Fruit fly (Drosophila melanogaster) whole organism, embryonic: Measurements from ENCODE around the gene CG3032.

Source experiments
- Abd-B ChIP-seq: fragments of 200-800 bp; sonication (Bioruptor generic); optimal IDR thresholded peaks from 2 replicates; lab custom pipeline; 2018; ENCODE audit warnings: missing biosample characterization, mild to moderate bottlenecking, missing genetic modification characterization, moderate library complexity
- Bteb2 ChIP-seq: fragments of 200-800 bp; sonication (Bioruptor generic); optimal IDR thresholded peaks from 2 replicates; lab custom pipeline; 2016; ENCODE audit warnings: missing biosample characterization, missing genetic modification characterization
- CG10147 ChIP-seq: fragments of 200-800 bp; sonication (Bioruptor generic); optimal IDR thresholded peaks from 2 replicates; lab custom pipeline; 2019; ENCODE audit warnings: missing biosample characterization, mild to moderate bottlenecking, missing genetic modification characterization, moderate library complexity
- CG10431 ChIP-seq: fragments of 200-800 bp; sonication (Bioruptor generic); optimal IDR thresholded peaks from 3 replicates; lab custom pipeline; 2018; ENCODE audit warnings: missing biosample characterization, mild to moderate bottlenecking, missing genetic modification characterization
- CG11085 ChIP-seq: fragments of 200-800 bp; sonication (Bioruptor generic); IDR thresholded peaks from 2 replicates; pipeline ENCODE4 v1.3.6; 2022; ENCODE audit warnings: missing biosample characterization, missing genetic modification characterization
- CG12942 ChIP-seq: fragments of 200-800 bp; sonication (Bioruptor generic); optimal IDR thresholded peaks from 3 replicates; lab custom pipeline; 2016; ENCODE audit warnings: missing biosample characterization, missing genetic modification characterization
- CG13287 ChIP-seq: fragments of 200-800 bp; sonication (Bioruptor generic); IDR thresholded peaks from 2 replicates; pipeline ENCODE4 v1.3.6; 2022; ENCODE audit warnings: missing biosample characterization, missing genetic modification characterization; ENCODE audit not compliant: partially characterized antibody
- CG14014 ChIP-seq: fragments of 200-800 bp; sonication (Bioruptor generic); IDR thresholded peaks from 2 replicates; pipeline ENCODE4 v1.3.6; 2022; ENCODE audit warnings: missing biosample characterization, missing genetic modification characterization
- CG14860 ChIP-seq: fragments of 200-800 bp; sonication (Bioruptor generic); IDR thresholded peaks from 3 replicates; pipeline ENCODE4 v1.3.6; 2022; ENCODE audit warnings: missing biosample characterization, missing genetic modification characterization; ENCODE audit not compliant: partially characterized antibody
- CG17328 ChIP-seq: fragments of 200-800 bp; sonication (Bioruptor generic); IDR thresholded peaks from 2 replicates; pipeline ENCODE4 v1.3.6; 2022; ENCODE audit warnings: missing biosample characterization, missing genetic modification characterization
- CG17829 ChIP-seq: fragments of 200-800 bp; optimal IDR thresholded peaks from 2 replicates; lab custom pipeline; 2019; ENCODE audit warnings: missing biosample characterization, mild to moderate bottlenecking, missing genetic modification characterization, moderate library complexity
- CG2120 ChIP-seq: fragments of 200-800 bp; sonication (Bioruptor generic); optimal IDR thresholded peaks from 3 replicates; lab custom pipeline; 2016; ENCODE audit warnings: missing biosample characterization, missing genetic modification characterization
- CG34224 ChIP-seq: fragments of 200-800 bp; sonication (Bioruptor generic); IDR thresholded peaks from 3 replicates; pipeline ENCODE4 v1.3.6; 2022; ENCODE audit warnings: missing biosample characterization, missing genetic modification characterization; ENCODE audit not compliant: partially characterized antibody
- CG6791 ChIP-seq: fragments of 200-800 bp; sonication (Bioruptor generic); IDR thresholded peaks from 3 replicates; pipeline ENCODE4 v1.3.6; 2022; ENCODE audit warnings: missing biosample characterization, missing genetic modification characterization; ENCODE audit not compliant: partially characterized antibody
- CG7271 ChIP-seq: fragments of 200-800 bp; sonication (Bioruptor generic); optimal IDR thresholded peaks from 2 replicates; lab custom pipeline; 2018; ENCODE audit warnings: missing biosample characterization, mild to moderate bottlenecking, missing genetic modification characterization, moderate library complexity
- CG7987 ChIP-seq: fragments of 200-800 bp; sonication (Bioruptor generic); optimal IDR thresholded peaks from 2 replicates; lab custom pipeline; 2018; ENCODE audit warnings: missing biosample characterization, mild to moderate bottlenecking, missing genetic modification characterization, moderate library complexity
- CG8478 ChIP-seq: fragments of >200 bp; optimal IDR thresholded peaks from 2 replicates; lab custom pipeline; 2018
- CG9817 ChIP-seq: fragments of 200-800 bp; sonication (Bioruptor generic); optimal IDR thresholded peaks from 2 replicates; lab custom pipeline; 2018; ENCODE audit warnings: missing biosample characterization, mild to moderate bottlenecking, missing genetic modification characterization, moderate library complexity
- Chrac-16 ChIP-seq: fragments of 200-800 bp; sonication (Bioruptor generic); optimal IDR thresholded peaks from 3 replicates; lab custom pipeline; 2016; ENCODE audit warnings: missing biosample characterization, missing genetic modification characterization
- CrebB ChIP-seq: fragments of 200-800 bp; sonication (Bioruptor generic); optimal IDR thresholded peaks from 3 replicates; lab custom pipeline; 2018; ENCODE audit warnings: missing biosample characterization, mild to moderate bottlenecking, missing genetic modification characterization
- Dad ChIP-seq: fragments of 200-800 bp; sonication (Bioruptor generic); optimal IDR thresholded peaks from 3 replicates; lab custom pipeline; 2016; ENCODE audit warnings: missing biosample characterization, missing genetic modification characterization
- Gsc ChIP-seq: fragments of 200-800 bp; sonication (Bioruptor generic); IDR thresholded peaks from 2 replicates; pipeline ENCODE4 v1.3.6; 2022; ENCODE audit warnings: missing biosample characterization, missing genetic modification characterization
- H15 ChIP-seq: fragments of 200-800 bp; sonication (Bioruptor generic); IDR thresholded peaks from 3 replicates; pipeline ENCODE4 v1.3.6; 2022; ENCODE audit warnings: missing biosample characterization, missing genetic modification characterization
- HLHmδ ChIP-seq: fragments of 200-800 bp; sonication (Bioruptor generic); optimal IDR thresholded peaks from 2 replicates; lab custom pipeline; 2018; ENCODE audit warnings: missing biosample characterization, mild to moderate bottlenecking, missing genetic modification characterization, moderate library complexity
- HmgZ ChIP-seq: fragments of 200-800 bp; sonication (Bioruptor generic); optimal IDR thresholded peaks from 2 replicates; lab custom pipeline; 2018; ENCODE audit warnings: missing biosample characterization, mild to moderate bottlenecking, missing genetic modification characterization
- Hmx ChIP-seq: fragments of 200-800 bp; sonication (Bioruptor generic); optimal IDR thresholded peaks from 2 replicates; lab custom pipeline; 2016; ENCODE audit warnings: missing biosample characterization, missing genetic modification characterization
- Med ChIP-seq: fragments of 200-800 bp; sonication (Bioruptor generic); peaks from one replicate; lab custom pipeline; 2016; ENCODE audit warnings: missing biosample characterization, missing genetic modification characterization, mild to moderate bottlenecking, inconsistent platforms, moderate library complexity
- NK7.1 ChIP-seq: fragments of 200-800 bp; sonication (Bioruptor generic); optimal IDR thresholded peaks from 3 replicates; lab custom pipeline; 2016; ENCODE audit warnings: missing biosample characterization, missing genetic modification characterization
- Neu2 ChIP-seq: fragments of 200-800 bp; sonication (Bioruptor generic); optimal IDR thresholded peaks from 3 replicates; lab custom pipeline; 2016; ENCODE audit warnings: missing biosample characterization, missing genetic modification characterization, borderline replicate concordance
- Scr ChIP-seq: fragments of 200-800 bp; sonication (Bioruptor generic); IDR thresholded peaks from 2 replicates; pipeline ENCODE4 v1.3.6; 2022; ENCODE audit warnings: missing biosample characterization, missing genetic modification characterization; ENCODE audit not compliant: partially characterized antibody
- Tbp ChIP-seq: fragments of >200 bp; optimal IDR thresholded peaks from 2 replicates; lab custom pipeline; 2018; ENCODE audit warnings: missing biosample characterization, missing genetic modification characterization
- Xbp1 ChIP-seq: fragments of 200-800 bp; sonication (Bioruptor generic); optimal IDR thresholded peaks from 3 replicates; lab custom pipeline; 2016; ENCODE audit warnings: missing biosample characterization, mild to moderate bottlenecking, missing genetic modification characterization
- ab ChIP-seq: fragments of 200-800 bp; sonication (Bioruptor generic); optimal IDR thresholded peaks from 2 replicates; lab custom pipeline; 2016; ENCODE audit warnings: missing biosample characterization, missing genetic modification characterization
- al ChIP-seq: fragments of 200-800 bp; sonication (Bioruptor generic); IDR thresholded peaks from 2 replicates; pipeline ENCODE4 v1.3.6; 2022; ENCODE audit warnings: missing biosample characterization, missing genetic modification characterization
- amos ChIP-seq: fragments of 200-800 bp; sonication (Bioruptor generic); IDR thresholded peaks from 2 replicates; pipeline ENCODE4 v1.3.6; 2022; ENCODE audit warnings: missing biosample characterization, missing genetic modification characterization; ENCODE audit not compliant: partially characterized antibody
- bigmax ChIP-seq: fragments of 200-800 bp; sonication (Bioruptor generic); optimal IDR thresholded peaks from 2 replicates; lab custom pipeline; 2018; ENCODE audit warnings: missing biosample characterization, mild to moderate bottlenecking, missing genetic modification characterization
- chif ChIP-seq, 2 experiments: fragments of 200-800 bp; sonication (Bioruptor generic); optimal IDR thresholded peaks; 3 replicates each; lab custom pipeline; 2016; ENCODE audit warnings: missing biosample characterization in 2 of 2, missing genetic modification characterization in 2 of 2
- dpn ChIP-seq, 2 experiments: fragments of 200-800 bp; sonication (Bioruptor generic); optimal IDR thresholded peaks; 3 replicates each; lab custom pipeline; 2016; ENCODE audit warnings: missing biosample characterization in 2 of 2, missing genetic modification characterization in 2 of 2
- ewg ChIP-seq: fragments of 200-800 bp; sonication (Bioruptor generic); optimal IDR thresholded peaks from 3 replicates; lab custom pipeline; 2017; ENCODE audit warnings: mild to moderate bottlenecking, missing biosample characterization, missing genetic modification reagents, missing genetic modification characterization
- kah ChIP-seq: fragments of 200-800 bp; sonication (Bioruptor generic); optimal IDR thresholded peaks from 2 replicates; lab custom pipeline; 2018; ENCODE audit warnings: missing biosample characterization, mild to moderate bottlenecking, missing genetic modification characterization
- ken ChIP-seq: fragments of 200-800 bp; sonication (Bioruptor generic); IDR thresholded peaks from 3 replicates; pipeline ENCODE4 v1.3.6; 2022; ENCODE audit warnings: missing biosample characterization, missing genetic modification characterization
- mirr ChIP-seq: fragments of 200-800 bp; sonication (Bioruptor generic); optimal IDR thresholded peaks from 3 replicates; lab custom pipeline; 2018; ENCODE audit warnings: missing biosample characterization, mild to moderate bottlenecking, missing genetic modification characterization
- peb ChIP-seq: fragments of 200-800 bp; sonication (Bioruptor generic); IDR thresholded peaks from 2 replicates; pipeline ENCODE4 v1.3.6; 2022; ENCODE audit warnings: missing biosample characterization, missing genetic modification characterization
- pho ChIP-seq: fragments of 200-800 bp; sonication (Bioruptor generic); optimal IDR thresholded peaks from 2 replicates; lab custom pipeline; 2016; ENCODE audit warnings: missing biosample characterization, missing genetic modification characterization
- pum ChIP-seq: fragments of 200-800 bp; sonication (Bioruptor generic); optimal IDR thresholded peaks from 2 replicates; lab custom pipeline; 2016; ENCODE audit warnings: missing biosample characterization, missing genetic modification characterization
- ranshi ChIP-seq: fragments of 200-800 bp; sonication (Bioruptor generic); IDR thresholded peaks from 2 replicates; pipeline ENCODE4 v1.3.6; 2022; ENCODE audit warnings: missing biosample characterization, missing genetic modification characterization
- slp2 ChIP-seq: fragments of 200-800 bp; sonication (Bioruptor generic); optimal IDR thresholded peaks from 2 replicates; lab custom pipeline; 2016; ENCODE audit warnings: missing biosample characterization, missing genetic modification characterization
- stwl ChIP-seq: fragments of 200-800 bp; sonication (Bioruptor generic); optimal IDR thresholded peaks from 3 replicates; lab custom pipeline; 2018; ENCODE audit warnings: missing biosample characterization, mild to moderate bottlenecking, missing genetic modification characterization, moderate library complexity
- trem ChIP-seq: fragments of 200-800 bp; optimal IDR thresholded peaks from 3 replicates; lab custom pipeline; 2019; ENCODE audit warnings: missing biosample characterization, mild to moderate bottlenecking, missing genetic modification characterization, moderate library complexity
- zfh1 ChIP-seq: fragments of 200-800 bp; sonication (Bioruptor generic); IDR thresholded peaks from 3 replicates; pipeline ENCODE4 v1.3.6; 2022; ENCODE audit warnings: missing biosample characterization, missing genetic modification characterization

Gene CG3032

DNA sequence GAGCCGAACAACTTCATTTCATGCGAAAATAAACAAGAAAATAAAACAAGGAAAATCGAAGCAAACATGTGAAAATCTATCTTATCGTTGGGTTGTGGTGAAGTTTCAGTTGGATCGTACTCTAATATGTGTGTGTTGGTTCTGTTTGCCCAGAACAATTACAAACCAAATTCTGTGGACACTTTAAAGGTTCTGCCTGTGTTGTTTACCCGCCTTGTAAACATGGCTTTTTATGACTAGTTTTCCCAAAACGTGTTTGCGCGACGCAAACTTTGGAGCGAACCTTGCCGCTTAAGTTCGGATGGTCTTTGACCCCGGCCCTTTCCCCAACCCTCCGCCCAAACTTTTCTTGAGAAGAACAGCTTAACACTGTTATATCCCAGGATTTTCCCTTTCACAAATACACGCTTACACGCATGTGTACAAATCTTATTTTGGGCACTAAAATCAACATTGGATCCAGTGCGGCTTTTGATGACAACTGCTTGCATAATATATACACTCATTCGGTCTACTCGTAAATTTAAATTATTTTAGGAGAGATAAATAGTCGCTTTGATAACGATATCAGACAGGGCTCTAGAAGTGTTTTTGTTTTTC is 9.5 kb downstream of the CG3032 start (continued):
- TF ChIP-seq Abd-B (GFP tag; lab: Kevin White, UChicago) (no peak), amos (GFP tag; lab: Robert Waterston, UW) (no peak), CG13287 (GFP tag; lab: Robert Waterston, UW) (no peak), Bteb2 (GFP tag; lab: Kevin White, UChicago) (peak; percentile 57), ewg (GFP tag; lab: Kevin White, UChicago) (peak; percentile 75), Tbp (no peak), NK7.1 (GFP tag; lab: Kevin White, UChicago) (peak; percentile 69), CG9817 (tag; lab: Kevin White, UChicago) (peak; percentile 44), al (GFP tag; lab: Robert Waterston, UW) (no peak; the same call in 1 of the 2 replicates), CG12942 (peak; percentile 84), HLHmδ (GFP tag; lab: Kevin White, UChicago) (peak; percentile 94), CG14014 (peak; percentile 81; the same call in 1 of the 2 replicates), kah (GFP tag; lab: Kevin White, UChicago) (peak; percentile 45), Scr (GFP tag; lab: Robert Waterston, UW) (no peak), Gsc (no peak), CG7271 (tag; lab: Kevin White, UChicago) (peak; percentile 80), Dad (GFP tag; lab: Kevin White, UChicago) (peak; percentile 46), HmgZ (tag; lab: Kevin White, UChicago) (peak; percentile 83), Neu2 (GFP tag; lab: Kevin White, UChicago) (peak; percentile 44), slp2 (GFP tag; lab: Kevin White, UChicago) (peak; percentile 68), pum (GFP tag; lab: Kevin White, UChicago) (peak; percentile 57), Hmx (GFP tag; lab: Kevin White, UChicago) (no peak), mirr (GFP tag; lab: Kevin White, UChicago) (peak; percentile 78), peb (GFP tag; lab: Robert Waterston, UW) (peak; percentile 50; the same call in 1 of the 2 replicates), CG14860 (GFP tag; lab: Robert Waterston, UW) (no peak), zfh1 (peak; percentile 88), CG10431 (GFP tag; lab: Kevin White, UChicago) (peak; percentile 90), bigmax (GFP tag; lab: Kevin White, UChicago) (peak; percentile 56), stwl (tag; lab: Kevin White, UChicago) (peak; percentile 53), Med (GFP tag; lab: Kevin White, UChicago) (peak; percentile 97), CG8478 (lab: Kevin White, UChicago) (no peak), chif (GFP tag; optimal IDR thresholded peaks at IDR 0.05; lab: Kevin White, UChicago) (peak; percentile 82 to 84), ranshi (GFP tag; lab: Robert Waterston, UW) (peak; percentile 67; the same call in 1 of the 2 replicates), CG6791 (GFP tag; lab: Robert Waterston, UW) (no peak), Xbp1 (peak; percentile 60), trem (peak; percentile 74), ab (GFP tag; lab: Kevin White, UChicago) (no peak), CG2120 (GFP tag; lab: Kevin White, UChicago) (peak; percentile 46), H15 (GFP tag; lab: Robert Waterston, UW) (peak; percentile 54; the same call in 1 of the 3 replicates), CrebB (tag; lab: Kevin White, UChicago) (peak; percentile 90), pho (GFP tag; lab: Kevin White, UChicago) (peak; percentile 63), ken (peak; percentile 76; the same call in 2 of the 3 replicates), CG10147 (GFP tag; lab: Kevin White, UChicago) (peak; percentile 41), CG7987 (GFP tag; lab: Kevin White, UChicago) (peak; percentile 84), Chrac-16 (GFP tag; lab: Kevin White, UChicago) (peak; percentile 29), CG34224 (GFP tag; lab: Robert Waterston, UW) (no peak), CG17829 (peak; percentile 76), CG11085 (GFP tag; lab: Robert Waterston, UW) (peak; percentile 42; the same call in 1 of the 2 replicates), dpn (GFP tag; optimal IDR thresholded peaks at IDR 0.05; lab: Kevin White, UChicago) (peak; percentile 47 to 70), CG17328 (GFP tag; lab: Robert Waterston, UW) (peak; percentile 74)
